Fruit fly (Drosophila melanogaster) whole organism, wandering third instar larva: Measurements from ENCODE around the gene CG17928.

Experiments used
- Abd-B ChIP-seq: fragments of >200 bp; optimal IDR thresholded peaks from 2 replicates; lab custom pipeline; 2017; ENCODE audit warnings: missing biosample characterization, missing genetic modification characterization
- CG32264 ChIP-seq: fragments of 200-800 bp; sonication (Bioruptor generic); optimal IDR thresholded peaks from 2 replicates; lab custom pipeline; 2016; ENCODE audit warnings: missing biosample characterization, missing genetic modification characterization
- CG9705 ChIP-seq: fragments of 200-800 bp; sonication (Bioruptor generic); optimal IDR thresholded peaks from 2 replicates; lab custom pipeline; 2018; ENCODE audit warnings: missing biosample characterization, mild to moderate bottlenecking, missing genetic modification characterization
- CrebA ChIP-seq: fragments of 200-800 bp; sonication (Bioruptor generic); optimal IDR thresholded peaks from 2 replicates; lab custom pipeline; 2016; ENCODE audit warnings: missing biosample characterization, mild to moderate bottlenecking, missing genetic modification characterization, borderline replicate concordance
- Dfd ChIP-seq: fragments of >200 bp; optimal IDR thresholded peaks from 2 replicates; lab custom pipeline; 2017; ENCODE audit warnings: missing biosample characterization, missing genetic modification characterization
- Dif ChIP-seq: fragments of 200-275, 200-300 bp; sonication (Bioruptor generic); optimal IDR thresholded peaks from 2 replicates; lab custom pipeline; 2018; ENCODE audit warnings: missing biosample characterization, missing genetic modification characterization; ENCODE audit not compliant: partially characterized antibody
- GATAd ChIP-seq: sonication (Bioruptor generic); optimal IDR thresholded peaks from 2 replicates; lab custom pipeline; 2016; ENCODE audit warnings: missing biosample characterization, missing genetic modification characterization
- HLH106 ChIP-seq: fragments of 200-800 bp; optimal IDR thresholded peaks from 3 replicates; lab custom pipeline; 2019; ENCODE audit warnings: missing biosample characterization, mild to moderate bottlenecking, missing genetic modification characterization, moderate library complexity
- Hnf4 ChIP-seq: fragments of 200-800 bp; sonication (Bioruptor generic); optimal IDR thresholded peaks from 2 replicates; lab custom pipeline; 2016; ENCODE audit warnings: missing biosample characterization, mild to moderate bottlenecking, missing genetic modification characterization
- Hr78 ChIP-seq: fragments of >200 bp; optimal IDR thresholded peaks from 2 replicates; lab custom pipeline; 2017; ENCODE audit warnings: missing biosample characterization, missing genetic modification characterization
- Hr83 ChIP-seq: fragments of 200-300 bp; sonication (Bioruptor generic); optimal IDR thresholded peaks from 2 replicates; lab custom pipeline; 2016; ENCODE audit warnings: missing biosample characterization, mild to moderate bottlenecking, missing genetic modification characterization, moderate library complexity; ENCODE audit not compliant: poor library complexity, severe bottlenecking
- Jra ChIP-seq: sonication (Bioruptor generic); optimal IDR thresholded peaks from 2 replicates; lab custom pipeline; 2016; ENCODE audit warnings: missing biosample characterization, missing genetic modification characterization
- Mio ChIP-seq: sonication (Bioruptor generic); optimal IDR thresholded peaks from 2 replicates; lab custom pipeline; 2016; ENCODE audit warnings: missing biosample characterization, missing genetic modification characterization
- Myc ChIP-seq: fragments of >200 bp; optimal IDR thresholded peaks from 2 replicates; lab custom pipeline; 2017
- N ChIP-seq: fragments of >200 bp; optimal IDR thresholded peaks from 2 replicates; lab custom pipeline; 2018; ENCODE audit warnings: missing biosample characterization, missing external identifiers, missing genetic modification characterization
- OdsH ChIP-seq: fragments of 200-800 bp; sonication (Bioruptor generic); optimal IDR thresholded peaks from 2 replicates; lab custom pipeline; 2016; ENCODE audit warnings: missing biosample characterization, mild to moderate bottlenecking, missing genetic modification characterization
- Rel ChIP-seq, 2 experiments: fragments of 200-800 bp; sonication (Bioruptor generic) in 1 of 2; optimal IDR thresholded peaks; 2 replicates in 1 of 2; 3 replicates in 1 of 2; lab custom pipeline; 2016 to 2019; ENCODE audit warnings: mild to moderate bottlenecking in 2 of 2, missing biosample characterization in 2 of 2, missing genetic modification characterization in 2 of 2, moderate library complexity in 1 of 2
- Sp1 ChIP-seq: fragments of 200-800 bp; sonication (Bioruptor generic); optimal IDR thresholded peaks from 3 replicates; lab custom pipeline; 2019; ENCODE audit warnings: missing biosample characterization, mild to moderate bottlenecking, missing genetic modification characterization, moderate library complexity
- Vsx2 ChIP-seq: fragments of 200-300, 225-300 bp; sonication (Bioruptor generic); optimal IDR thresholded peaks from 2 replicates; lab custom pipeline; 2018; ENCODE audit warnings: missing biosample characterization, missing genetic modification characterization; ENCODE audit not compliant: partially characterized antibody
- br ChIP-seq: fragments of 200-800 bp; sonication (Bioruptor generic); optimal IDR thresholded peaks from 2 replicates; lab custom pipeline; 2016; ENCODE audit warnings: missing biosample characterization, missing genetic modification characterization
- brk ChIP-seq: fragments of 200-800 bp; sonication (Bioruptor generic); optimal IDR thresholded peaks from 2 replicates; lab custom pipeline; 2016; ENCODE audit warnings: missing biosample characterization, mild to moderate bottlenecking, missing genetic modification characterization
- dl ChIP-seq, 2 experiments: fragments of 175-275, 200-275 bp in 1 of 2; fragments of 200-275 bp in 1 of 2; sonication (Bioruptor generic); optimal IDR thresholded peaks; lab custom pipeline; 2018; ENCODE audit warnings: mild to moderate bottlenecking in 2 of 2, missing biosample characterization in 2 of 2, missing genetic modification characterization in 2 of 2, moderate library complexity in 2 of 2; ENCODE audit not compliant: partially characterized antibody in 2 of 2, insufficient read depth in 1 of 2
- dmrt93B ChIP-seq: fragments of 200-800 bp; sonication (Bioruptor generic); optimal IDR thresholded peaks from 2 replicates; lab custom pipeline; 2018; ENCODE audit warnings: missing biosample characterization, mild to moderate bottlenecking, missing genetic modification characterization
- dsf ChIP-seq: sonication (Bioruptor generic); optimal IDR thresholded peaks from 2 replicates; lab custom pipeline; 2016; ENCODE audit warnings: missing biosample characterization, missing genetic modification characterization, borderline replicate concordance
- ey ChIP-seq: fragments of 200-800 bp; sonication (Bioruptor generic); optimal IDR thresholded peaks from 2 replicates; lab custom pipeline; 2016; ENCODE audit warnings: missing biosample characterization, missing genetic modification characterization
- foxo ChIP-seq, 2 experiments: fragments of 200-800 bp; sonication (Bioruptor generic); optimal IDR thresholded peaks; 2 replicates in 1 of 2; 3 replicates in 1 of 2; lab custom pipeline; 2016 to 2017; ENCODE audit warnings: missing biosample characterization in 2 of 2, missing genetic modification characterization in 2 of 2
- fru ChIP-seq: fragments of 200-800 bp; sonication (Bioruptor generic); optimal IDR thresholded peaks from 3 replicates; lab custom pipeline; 2016; ENCODE audit warnings: missing biosample characterization, mild to moderate bottlenecking, missing genetic modification characterization
- h ChIP-seq: fragments of 200-800 bp; sonication (Bioruptor generic); optimal IDR thresholded peaks from 3 replicates; lab custom pipeline; 2016; ENCODE audit warnings: missing biosample characterization, mild to moderate bottlenecking, missing genetic modification characterization
- jim ChIP-seq: fragments of 175-275, 200-325 bp; sonication (Bioruptor generic); optimal IDR thresholded peaks from 2 replicates; lab custom pipeline; 2016; ENCODE audit warnings: missing biosample characterization, mild to moderate bottlenecking, missing genetic modification characterization
- lola ChIP-seq: fragments of >200 bp; optimal IDR thresholded peaks from 2 replicates; lab custom pipeline; 2017; ENCODE audit warnings: missing biosample characterization, missing genetic modification characterization
- pan ChIP-seq: fragments of >200 bp; optimal IDR thresholded peaks from 2 replicates; lab custom pipeline; 2017
- psq ChIP-seq: fragments of 200-800 bp; sonication (Bioruptor generic); optimal IDR thresholded peaks from 3 replicates; lab custom pipeline; 2017; ENCODE audit warnings: missing biosample characterization, mild to moderate bottlenecking, missing genetic modification characterization, moderate library complexity
- rgr ChIP-seq: fragments of 200-800 bp; sonication (Bioruptor generic); optimal IDR thresholded peaks from 3 replicates; lab custom pipeline; 2016; ENCODE audit warnings: missing biosample characterization, mild to moderate bottlenecking, missing genetic modification characterization
- sage ChIP-seq: fragments of 200-800 bp; sonication (Bioruptor generic); optimal IDR thresholded peaks from 2 replicates; lab custom pipeline; 2016; ENCODE audit warnings: missing biosample characterization, mild to moderate bottlenecking, missing genetic modification characterization
- sv ChIP-seq: fragments of 200-800 bp; sonication (Bioruptor generic); optimal IDR thresholded peaks from 3 replicates; lab custom pipeline; 2016; ENCODE audit warnings: missing biosample characterization, missing genetic modification characterization
- tai ChIP-seq: sonication (Bioruptor generic); optimal IDR thresholded peaks from 2 replicates; lab custom pipeline; 2016; ENCODE audit warnings: missing biosample characterization, missing genetic modification characterization
- usp ChIP-seq: fragments of >200 bp; optimal IDR thresholded peaks from 2 replicates; lab custom pipeline; 2017; ENCODE audit warnings: missing biosample characterization, missing genetic modification characterization
- woc ChIP-seq: sonication (Bioruptor generic); optimal IDR thresholded peaks from 2 replicates; lab custom pipeline; 2016; ENCODE audit warnings: missing biosample characterization, mild to moderate bottlenecking, missing genetic modification characterization

CG17928 gene

dm6 chr2L:16817421-16818101, 26.2 kb downstream of the CG17928 start:
- TF ChIP-seq br (GFP tag; lab: Kevin White, UChicago), result no peak
- no peak for TF ChIP-seq psq (GFP tag; lab: Kevin White, UChicago)
- peak; percentile 56 for TF ChIP-seq ey
- peak; percentile 55 for TF ChIP-seq fru (GFP tag; lab: Kevin White, UChicago)
- TF ChIP-seq Hnf4 (GFP tag; lab: Kevin White, UChicago), result no peak
- no peak for TF ChIP-seq sage (GFP tag; lab: Kevin White, UChicago)
- no peak for TF ChIP-seq usp (GFP tag; lab: Kevin White, UChicago)
- TF ChIP-seq CG32264, result no peak
- TF ChIP-seq lola (GFP tag; lab: Kevin White, UChicago), result no peak
- TF ChIP-seq pan (lab: Kevin White, UChicago), result no peak
- TF ChIP-seq N (GFP tag; lab: Kevin White, UChicago), result no peak
- no peak for TF ChIP-seq brk
- TF ChIP-seq Mio, result no peak
- TF ChIP-seq Dif, result no peak
- no peak for TF ChIP-seq dsf (GFP tag; lab: Kevin White, UChicago)
- TF ChIP-seq Myc (lab: Kevin White, UChicago), result no peak
- TF ChIP-seq woc (GFP tag; lab: Kevin White, UChicago), result no peak
- TF ChIP-seq Hr78 (GFP tag; lab: Kevin White, UChicago), result no peak
- TF ChIP-seq Dfd (GFP tag; lab: Kevin White, UChicago), result no peak
- TF ChIP-seq dl (GFP tag; optimal IDR thresholded peaks at IDR 0.05; lab: Kevin White, UChicago; ENCODE audit: insufficient read depth in 1 of 2, partially characterized antibody in 2 of 2), result no peak
- no peak for TF ChIP-seq Abd-B (GFP tag; lab: Kevin White, UChicago)
- no peak for TF ChIP-seq GATAd
- TF ChIP-seq dmrt93B, result no peak
- peak; percentile 56 for TF ChIP-seq rgr (GFP tag; lab: Kevin White, UChicago)
- peak; percentile 11 for TF ChIP-seq HLH106 (tag; lab: Kevin White, UChicago)
- TF ChIP-seq tai (GFP tag; lab: Kevin White, UChicago), result no peak
- TF ChIP-seq CG9705 (GFP tag; lab: Kevin White, UChicago), result no peak
- no peak for TF ChIP-seq Rel (GFP tag; optimal IDR thresholded peaks at IDR 0.05; lab: Kevin White, UChicago)
- TF ChIP-seq Rel (tag; optimal IDR thresholded peaks at IDR 0.05; lab: Kevin White, UChicago), result no peak
- no peak for TF ChIP-seq jim (GFP tag; lab: Kevin White, UChicago)
- TF ChIP-seq h (GFP tag; lab: Kevin White, UChicago), result peak; percentile 48
- no peak for TF ChIP-seq Sp1 (GFP tag; lab: Kevin White, UChicago)
- TF ChIP-seq OdsH (GFP tag; lab: Kevin White, UChicago), result peak; percentile 33
- peak in 1 of 2 experiments; percentile 69 for TF ChIP-seq foxo (GFP tag; optimal IDR thresholded peaks at IDR 0.05; lab: Kevin White, UChicago)
- no peak for TF ChIP-seq sv (GFP tag; lab: Kevin White, UChicago)
- no peak for TF ChIP-seq Hr83 (GFP tag; lab: Kevin White, UChicago)
- no peak for TF ChIP-seq Jra
- TF ChIP-seq Vsx2, result no peak
- TF ChIP-seq CrebA, result no peak

dm6 chr2L:16818335-16818973, 27.1 kb downstream of the CG17928 start:
- TF ChIP-seq br (GFP tag; lab: Kevin White, UChicago), result peak; percentile 68
- no peak for TF ChIP-seq Abd-B (GFP tag; lab: Kevin White, UChicago)
- TF ChIP-seq pan (lab: Kevin White, UChicago), result no peak
- no peak for TF ChIP-seq sv (GFP tag; lab: Kevin White, UChicago)
- TF ChIP-seq Dif, result no peak
- TF ChIP-seq Mio, result no peak
- TF ChIP-seq OdsH (GFP tag; lab: Kevin White, UChicago), result peak; percentile 45
- TF ChIP-seq CG9705 (GFP tag; lab: Kevin White, UChicago), result no peak
- TF ChIP-seq Rel (GFP tag; optimal IDR thresholded peaks at IDR 0.05; lab: Kevin White, UChicago), result no peak
- no peak for TF ChIP-seq Rel (tag; optimal IDR thresholded peaks at IDR 0.05; lab: Kevin White, UChicago)
- no peak for TF ChIP-seq sage (GFP tag; lab: Kevin White, UChicago)
- no peak for TF ChIP-seq dsf (GFP tag; lab: Kevin White, UChicago)
- peak; percentile 49 for TF ChIP-seq ey
- peak; percentile 20 for TF ChIP-seq Jra
- no peak for TF ChIP-seq N (GFP tag; lab: Kevin White, UChicago)
- no peak for TF ChIP-seq dmrt93B
- no peak for TF ChIP-seq usp (GFP tag; lab: Kevin White, UChicago)
- TF ChIP-seq Sp1 (GFP tag; lab: Kevin White, UChicago), result peak; percentile 57
- no peak for TF ChIP-seq woc (GFP tag; lab: Kevin White, UChicago)
- peak; percentile 68 for TF ChIP-seq rgr (GFP tag; lab: Kevin White, UChicago)
- TF ChIP-seq CG32264, result peak; percentile 2
- no peak for TF ChIP-seq Myc (lab: Kevin White, UChicago)
- peak in 1 of 2 experiments; percentile 53 for TF ChIP-seq foxo (GFP tag; optimal IDR thresholded peaks at IDR 0.05; lab: Kevin White, UChicago)
- no peak for TF ChIP-seq jim (GFP tag; lab: Kevin White, UChicago)
- no peak for TF ChIP-seq Dfd (GFP tag; lab: Kevin White, UChicago)
- TF ChIP-seq dl (GFP tag; optimal IDR thresholded peaks at IDR 0.05; lab: Kevin White, UChicago; ENCODE audit: insufficient read depth in 1 of 2, partially characterized antibody in 2 of 2), result peak in 1 of 2 experiments; percentile 1
- TF ChIP-seq Hr83 (GFP tag; lab: Kevin White, UChicago), result no peak
- peak; percentile 64 for TF ChIP-seq HLH106 (tag; lab: Kevin White, UChicago)
- TF ChIP-seq psq (GFP tag; lab: Kevin White, UChicago), result peak; percentile 41
- no peak for TF ChIP-seq CrebA
- peak; percentile 65 for TF ChIP-seq h (GFP tag; lab: Kevin White, UChicago)
- peak; percentile 64 for TF ChIP-seq fru (GFP tag; lab: Kevin White, UChicago)
- no peak for TF ChIP-seq Vsx2
- TF ChIP-seq tai (GFP tag; lab: Kevin White, UChicago), result peak; percentile 64
- no peak for TF ChIP-seq GATAd
- TF ChIP-seq lola (GFP tag; lab: Kevin White, UChicago), result no peak
- no peak for TF ChIP-seq brk
- TF ChIP-seq Hr78 (GFP tag; lab: Kevin White, UChicago), result no peak
- TF ChIP-seq Hnf4 (GFP tag; lab: Kevin White, UChicago), result peak; percentile 50
